Worm (Caenorhabditis elegans): ENCODE results near the gene nhr-184.

- no peak for TF ChIP-seq W03F9.2 (tag; optimal IDR thresholded peaks at IDR 0.05)
- TF ChIP-seq him-1 (tag; optimal IDR thresholded peaks at IDR 0.05) = no peak
- no peak for TF ChIP-seq dao-5 (tag; optimal IDR thresholded peaks at IDR 0.05)
These were observed 12.6 kb upstream of the nhr-184 start, which contains the start of gene nhr-18 for ce11 chrV:2226903-2227302.
